Fruit fly (Drosophila melanogaster) whole organism, embryonic: Measurements from ENCODE around the gene CG43049.

ENCODE experiments used
- Awh ChIP-seq: fragments of 200-800 bp; sonication (Bioruptor generic); IDR thresholded peaks from 2 replicates; pipeline ENCODE4, ENCODE4 v1.3.6; 2022; ENCODE audit warnings: missing biosample characterization, missing genetic modification characterization
- Bgb ChIP-seq: fragments of 200-800 bp; sonication (Bioruptor generic); IDR thresholded peaks from 2 replicates; pipeline ENCODE4 v1.3.6; 2022; ENCODE audit warnings: missing biosample characterization, missing genetic modification characterization; ENCODE audit not compliant: partially characterized antibody
- CG11247 ChIP-seq: fragments of 200-800 bp; sonication (Bioruptor generic); IDR thresholded peaks from 2 replicates; pipeline ENCODE4 v1.3.6; 2022; ENCODE audit warnings: missing biosample characterization, missing genetic modification characterization
- CG11560 ChIP-seq: fragments of 200-800 bp; sonication (Bioruptor generic); IDR thresholded peaks from 3 replicates; pipeline ENCODE4 v1.3.6; 2022; ENCODE audit warnings: missing biosample characterization, missing genetic modification characterization
- CG11695 ChIP-seq: fragments of 200-800 bp; sonication (Bioruptor generic); IDR thresholded peaks from 3 replicates; pipeline ENCODE4 v1.3.6; 2022; ENCODE audit warnings: missing biosample characterization, missing genetic modification characterization
- CG12659 ChIP-seq: fragments of 200-800 bp; sonication (Bioruptor generic); optimal IDR thresholded peaks from 3 replicates; lab custom pipeline; 2017; ENCODE audit warnings: mild to moderate bottlenecking, missing biosample characterization, missing genetic modification reagents, missing genetic modification characterization
- CG13775 ChIP-seq: fragments of 200-800 bp; sonication (Bioruptor generic); optimal IDR thresholded peaks from 3 replicates; lab custom pipeline; 2017; ENCODE audit warnings: missing biosample characterization, mild to moderate bottlenecking, missing genetic modification characterization
- CG13894 ChIP-seq: fragments of 200-800 bp; sonication (Bioruptor generic); optimal IDR thresholded peaks from 3 replicates; lab custom pipeline; 2018; ENCODE audit warnings: missing biosample characterization, mild to moderate bottlenecking, missing genetic modification characterization, moderate library complexity
- CG16813 ChIP-seq: fragments of 200-800 bp; sonication (Bioruptor generic); IDR thresholded peaks from 3 replicates; pipeline ENCODE4 v1.3.6; 2022; ENCODE audit warnings: missing biosample characterization, missing genetic modification characterization; ENCODE audit not compliant: partially characterized antibody
- CG17186 ChIP-seq: fragments of 200-800 bp; sonication (Bioruptor generic); optimal IDR thresholded peaks from 3 replicates; lab custom pipeline; 2017; ENCODE audit warnings: missing biosample characterization, missing genetic modification reagents, missing genetic modification characterization
- CG30020 ChIP-seq: fragments of 200-800 bp; optimal IDR thresholded peaks from 2 replicates; lab custom pipeline; 2019; ENCODE audit warnings: missing biosample characterization, mild to moderate bottlenecking, missing genetic modification characterization, moderate library complexity
- CG33557 ChIP-seq: fragments of 200-800 bp; sonication (Bioruptor generic); optimal IDR thresholded peaks from 2 replicates; lab custom pipeline; 2019; ENCODE audit warnings: missing biosample characterization, mild to moderate bottlenecking, missing genetic modification characterization, moderate library complexity
- CG3838 ChIP-seq: fragments of 200-800 bp; sonication (Bioruptor generic); optimal IDR thresholded peaks from 3 replicates; lab custom pipeline; 2016; ENCODE audit warnings: missing biosample characterization, missing genetic modification characterization
- CG4404 ChIP-seq: fragments of 200-800 bp; sonication (Bioruptor generic); IDR thresholded peaks from 2 replicates; pipeline ENCODE4 v1.3.6; 2022; ENCODE audit warnings: missing biosample characterization, missing genetic modification characterization
- CG4617 ChIP-seq: fragments of 200-800 bp; sonication (Bioruptor generic); optimal IDR thresholded peaks from 3 replicates; lab custom pipeline; 2016; ENCODE audit warnings: missing biosample characterization, missing genetic modification characterization, borderline replicate concordance
- CG5245 ChIP-seq: fragments of 200-800 bp; sonication (Bioruptor generic); optimal IDR thresholded peaks from 3 replicates; lab custom pipeline; 2016; ENCODE audit warnings: missing biosample characterization, missing genetic modification characterization
- CG6175 ChIP-seq: fragments of 200-800 bp; sonication (Bioruptor generic); IDR thresholded peaks from 3 replicates; pipeline ENCODE4 v1.3.6; 2022; ENCODE audit warnings: missing biosample characterization, missing genetic modification characterization
- CG6791 ChIP-seq: fragments of 200-800 bp; sonication (Bioruptor generic); IDR thresholded peaks from 3 replicates; pipeline ENCODE4 v1.3.6; 2022; ENCODE audit warnings: missing biosample characterization, missing genetic modification characterization; ENCODE audit not compliant: partially characterized antibody
- CG7271 ChIP-seq: fragments of 200-800 bp; sonication (Bioruptor generic); optimal IDR thresholded peaks from 2 replicates; lab custom pipeline; 2018; ENCODE audit warnings: missing biosample characterization, mild to moderate bottlenecking, missing genetic modification characterization, moderate library complexity
- CG7372 ChIP-seq: fragments of 200-800 bp; sonication (Bioruptor generic); IDR thresholded peaks from 2 replicates; pipeline ENCODE4 v1.3.6; 2022; ENCODE audit warnings: missing biosample characterization, missing genetic modification characterization
- CG8089 ChIP-seq: fragments of 200-800 bp; sonication (Bioruptor generic); optimal IDR thresholded peaks from 3 replicates; lab custom pipeline; 2016; ENCODE audit warnings: missing biosample characterization, missing genetic modification characterization
- CG8388 ChIP-seq: fragments of 200-800 bp; sonication (Bioruptor generic); optimal IDR thresholded peaks from 2 replicates; lab custom pipeline; 2019; ENCODE audit warnings: missing biosample characterization, mild to moderate bottlenecking, missing genetic modification characterization, moderate library complexity
- CG9437 ChIP-seq: fragments of 200-800 bp; sonication (Bioruptor generic); optimal IDR thresholded peaks from 2 replicates; lab custom pipeline; 2018; ENCODE audit warnings: missing biosample characterization, mild to moderate bottlenecking, missing genetic modification characterization
- CG9817 ChIP-seq: fragments of 200-800 bp; sonication (Bioruptor generic); optimal IDR thresholded peaks from 2 replicates; lab custom pipeline; 2018; ENCODE audit warnings: missing biosample characterization, mild to moderate bottlenecking, missing genetic modification characterization, moderate library complexity
- Dek ChIP-seq: fragments of 200-800 bp; sonication (Bioruptor generic); optimal IDR thresholded peaks from 3 replicates; lab custom pipeline; 2019; ENCODE audit warnings: missing biosample characterization, mild to moderate bottlenecking, missing genetic modification characterization, moderate library complexity
- Dref ChIP-seq: fragments of 200-800 bp; sonication (Bioruptor generic); IDR thresholded peaks from 2 replicates; pipeline ENCODE4 v1.3.6; 2022; ENCODE audit warnings: missing biosample characterization, missing genetic modification characterization
- Jarid2 ChIP-seq: fragments of 200-800 bp; sonication (Bioruptor generic); optimal IDR thresholded peaks from 3 replicates; lab custom pipeline; 2017; ENCODE audit warnings: mild to moderate bottlenecking, missing biosample characterization, missing genetic modification reagents, missing genetic modification characterization
- Lhr ChIP-seq: fragments of 200-800 bp; sonication (Bioruptor generic); optimal IDR thresholded peaks from 3 replicates; lab custom pipeline; 2017; ENCODE audit warnings: mild to moderate bottlenecking, missing biosample characterization, missing genetic modification reagents, missing genetic modification characterization
- Myb ChIP-seq: fragments of 200-800 bp; sonication (Bioruptor generic); optimal IDR thresholded peaks from 2 replicates; lab custom pipeline; 2016; ENCODE audit warnings: missing biosample characterization, missing genetic modification characterization
- Stat92E ChIP-seq, 3 experiments: fragments of >200 bp in 2 of 3; fragments of 200-800 bp in 1 of 3; sonication (Bioruptor generic) in 1 of 3; optimal IDR thresholded peaks; 2 replicates each; lab custom pipeline; 2017 to 2019; ENCODE audit warnings: missing biosample characterization in 3 of 3, missing genetic modification characterization in 3 of 3, mild to moderate bottlenecking in 1 of 3, moderate library complexity in 1 of 3
- TFAM ChIP-seq: fragments of 200-800 bp; sonication (Bioruptor generic); optimal IDR thresholded peaks from 2 replicates; lab custom pipeline; 2017; ENCODE audit warnings: missing biosample characterization, missing genetic modification characterization, inconsistent platforms
- YL-1 ChIP-seq: fragments of 200-800 bp; sonication (Bioruptor generic); optimal IDR thresholded peaks from 3 replicates; lab custom pipeline; 2017; ENCODE audit warnings: missing biosample characterization, mild to moderate bottlenecking, missing genetic modification characterization
- az2 ChIP-seq: fragments of 200-800 bp; sonication (Bioruptor generic); optimal IDR thresholded peaks from 3 replicates; lab custom pipeline; 2016; ENCODE audit warnings: missing biosample characterization, missing genetic modification characterization
- dimm ChIP-seq: fragments of 200-800 bp; sonication (Bioruptor generic); IDR thresholded peaks from 2 replicates; pipeline ENCODE4 v1.3.6; 2022; ENCODE audit warnings: missing biosample characterization, missing genetic modification characterization
- eyg ChIP-seq: fragments of 200-800 bp; sonication (Bioruptor generic); optimal IDR thresholded peaks from 3 replicates; lab custom pipeline; 2016; ENCODE audit warnings: missing biosample characterization, missing genetic modification characterization
- gem ChIP-seq: fragments of 200-800 bp; sonication (Bioruptor generic); optimal IDR thresholded peaks from 2 replicates; lab custom pipeline; 2019; ENCODE audit warnings: missing biosample characterization, mild to moderate bottlenecking, missing genetic modification characterization, moderate library complexity
- inv ChIP-seq: fragments of 200-800 bp; sonication (Bioruptor generic); IDR thresholded peaks from 2 replicates; pipeline ENCODE4 v1.3.6; 2022; ENCODE audit warnings: missing biosample characterization, missing genetic modification characterization; ENCODE audit not compliant: partially characterized antibody
- mld ChIP-seq: fragments of 200-800 bp; sonication (Bioruptor generic); IDR thresholded peaks from 3 replicates; pipeline ENCODE4 v1.3.6; 2022; ENCODE audit warnings: missing biosample characterization, missing genetic modification characterization; ENCODE audit not compliant: partially characterized antibody
- nerfin-2 ChIP-seq: fragments of 200-800 bp; sonication (Bioruptor generic); IDR thresholded peaks from 2 replicates; pipeline ENCODE4 v1.3.6; 2022; ENCODE audit warnings: missing biosample characterization, missing genetic modification characterization; ENCODE audit not compliant: partially characterized antibody
- nmo ChIP-seq: fragments of 200-800 bp; sonication (Bioruptor generic); optimal IDR thresholded peaks from 2 replicates; lab custom pipeline; 2018; ENCODE audit warnings: missing biosample characterization, mild to moderate bottlenecking, missing genetic modification characterization, moderate library complexity
- peb ChIP-seq: fragments of 200-800 bp; sonication (Bioruptor generic); IDR thresholded peaks from 2 replicates; pipeline ENCODE4 v1.3.6; 2022; ENCODE audit warnings: missing biosample characterization, missing genetic modification characterization
- psq ChIP-seq: fragments of 200-800 bp; sonication (Bioruptor generic); optimal IDR thresholded peaks from 2 replicates; lab custom pipeline; 2017; ENCODE audit warnings: missing biosample characterization, missing genetic modification characterization
- pum ChIP-seq: fragments of 200-800 bp; sonication (Bioruptor generic); optimal IDR thresholded peaks from 2 replicates; lab custom pipeline; 2016; ENCODE audit warnings: missing biosample characterization, missing genetic modification characterization
- rib ChIP-seq: fragments of 200-800 bp; sonication (Bioruptor generic); IDR thresholded peaks from 2 replicates; pipeline ENCODE4 v1.3.6; 2022; ENCODE audit warnings: missing biosample characterization, missing genetic modification characterization
- so ChIP-seq: fragments of 200-800 bp; sonication (Bioruptor generic); IDR thresholded peaks from 3 replicates; pipeline ENCODE4 v1.3.6; 2022; ENCODE audit warnings: missing biosample characterization, missing genetic modification characterization
- sob ChIP-seq: fragments of 200-800 bp; sonication (Bioruptor generic); IDR thresholded peaks from 2 replicates; pipeline ENCODE4 v1.3.6; 2022; ENCODE audit warnings: missing biosample characterization, missing genetic modification characterization
- ssp ChIP-seq: fragments of 200-800 bp; sonication (Bioruptor generic); IDR thresholded peaks from 2 replicates; pipeline ENCODE4 v1.3.6; 2022; ENCODE audit warnings: missing biosample characterization, missing genetic modification characterization
- usp ChIP-seq: fragments of >200 bp; optimal IDR thresholded peaks from 2 replicates; lab custom pipeline; 2017; ENCODE audit warnings: missing biosample characterization, missing genetic modification characterization
- vnd ChIP-seq: fragments of 200-800 bp; sonication (Bioruptor generic); IDR thresholded peaks from 3 replicates; pipeline ENCODE4 v1.3.6; 2022; ENCODE audit warnings: missing biosample characterization, missing genetic modification characterization; ENCODE audit not compliant: partially characterized antibody
- wek ChIP-seq: fragments of 200-800 bp; sonication (Bioruptor generic); optimal IDR thresholded peaks from 3 replicates; lab custom pipeline; 2018; ENCODE audit warnings: missing biosample characterization, mild to moderate bottlenecking, missing genetic modification characterization, moderate library complexity
- zf30C ChIP-seq: fragments of 200-800 bp; sonication (Bioruptor generic); optimal IDR thresholded peaks from 3 replicates; lab custom pipeline; 2018; ENCODE audit warnings: missing biosample characterization, mild to moderate bottlenecking, missing genetic modification characterization

Gene CG43049

DNA sequence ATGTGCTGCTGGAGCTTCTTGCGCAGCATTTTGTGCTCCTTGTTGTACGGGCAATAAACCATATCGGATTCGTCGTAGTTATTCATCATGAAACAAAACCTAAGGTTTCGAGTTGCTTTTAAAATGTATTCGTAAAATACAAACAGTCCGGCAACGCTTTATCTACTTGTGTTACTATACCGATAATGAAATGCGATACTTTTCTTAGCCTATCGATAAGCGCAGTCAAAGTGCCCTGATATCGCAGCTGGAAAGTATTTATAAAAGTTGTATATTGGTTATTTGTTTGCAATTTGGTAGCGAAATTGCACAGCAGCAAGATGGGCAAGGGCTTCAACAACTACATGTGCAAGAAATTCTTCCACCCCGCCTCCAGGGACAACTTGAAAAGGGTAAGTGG, 23.5 kb upstream of the CG43049 start, which contains the start of the genes arx and CG6843 (continued):
- TF ChIP-seq CG5245 (GFP tag; lab: Kevin White, UChicago) = no peak
- TF ChIP-seq Dek = no peak
- TF ChIP-seq Bgb (GFP tag; lab: Robert Waterston, UW) = peak; percentile 93
- peak; percentile 39 for TF ChIP-seq psq (GFP tag; lab: Kevin White, UChicago)
- no peak for TF ChIP-seq peb (GFP tag; lab: Robert Waterston, UW)
- TF ChIP-seq CG13894 = no peak
- TF ChIP-seq az2 (GFP tag; lab: Kevin White, UChicago) = no peak
- no peak for TF ChIP-seq CG7271 (tag; lab: Kevin White, UChicago)
- peak; percentile 88 for TF ChIP-seq vnd (GFP tag; lab: Robert Waterston, UW)
- no peak for TF ChIP-seq sob (GFP tag; lab: Robert Waterston, UW)
- peak; percentile 90 for TF ChIP-seq CG4617
- peak; percentile 86 for TF ChIP-seq Dref
- no peak for TF ChIP-seq CG11560 (tag; lab: Robert Waterston, UW)
- peak; percentile 89 for TF ChIP-seq inv
- TF ChIP-seq CG33557 (GFP tag; lab: Kevin White, UChicago) = no peak
- TF ChIP-seq nerfin-2 (GFP tag; lab: Robert Waterston, UW) = peak; percentile 88
- no peak for TF ChIP-seq CG8089 (GFP tag; lab: Kevin White, UChicago)
- no peak for TF ChIP-seq CG9437 (GFP tag; lab: Kevin White, UChicago)
- TF ChIP-seq gem (tag; lab: Kevin White, UChicago) = no peak
- TF ChIP-seq CG17186 = peak; percentile 64
- no peak for TF ChIP-seq CG11695
- TF ChIP-seq CG11247 (GFP tag; lab: Robert Waterston, UW) = no peak
- TF ChIP-seq Awh (GFP tag; lab: Robert Waterston, UW) = no peak
- TF ChIP-seq nmo (GFP tag; lab: Kevin White, UChicago) = peak; percentile 16
- TF ChIP-seq Jarid2 (GFP tag; lab: Kevin White, UChicago) = no peak
- TF ChIP-seq CG4404 (GFP tag; lab: Robert Waterston, UW) = no peak
- peak; percentile 93 for TF ChIP-seq CG6791 (GFP tag; lab: Robert Waterston, UW)
- TF ChIP-seq mld (GFP tag; lab: Robert Waterston, UW) = peak; percentile 85; the same call in 2 of the 3 replicates
- TF ChIP-seq CG3838 (GFP tag; lab: Kevin White, UChicago) = no peak
- TF ChIP-seq dimm = no peak
- peak; percentile 53 for TF ChIP-seq CG30020 (tag; lab: Kevin White, UChicago)
- no peak for TF ChIP-seq usp (GFP tag; lab: Kevin White, UChicago)
- TF ChIP-seq CG12659 (GFP tag; lab: Kevin White, UChicago) = peak; percentile 72
- TF ChIP-seq rib (GFP tag; lab: Robert Waterston, UW) = no peak
- TF ChIP-seq so = peak; percentile 78; the same call in 1 of the 3 replicates
- peak in 1 of 3 experiments; percentile 27 for TF ChIP-seq Stat92E (GFP tag; optimal IDR thresholded peaks at IDR 0.05; lab: Kevin White, UChicago)
- no peak for TF ChIP-seq eyg (GFP tag; lab: Kevin White, UChicago)
- TF ChIP-seq CG8388 = no peak
- no peak for TF ChIP-seq pum (GFP tag; lab: Kevin White, UChicago)
- no peak for TF ChIP-seq ssp (GFP tag; lab: Robert Waterston, UW)
- TF ChIP-seq Myb (GFP tag; lab: Kevin White, UChicago) = peak; percentile 40
- TF ChIP-seq Lhr (GFP tag; lab: Kevin White, UChicago) = no peak
- TF ChIP-seq CG16813 (GFP tag; lab: Robert Waterston, UW) = peak; percentile 91
- no peak for TF ChIP-seq CG9817
- peak; percentile 86 for TF ChIP-seq YL-1 (GFP tag; lab: Kevin White, UChicago)
- TF ChIP-seq wek (GFP tag; lab: Kevin White, UChicago) = no peak
- no peak for TF ChIP-seq CG6175
- no peak for TF ChIP-seq TFAM (GFP tag; lab: Kevin White, UChicago)
- TF ChIP-seq CG7372 (GFP tag; lab: Robert Waterston, UW) = no peak
- TF ChIP-seq zf30C = no peak
- TF ChIP-seq CG13775 (GFP tag; lab: Kevin White, UChicago) = no peak
